Worm (Caenorhabditis elegans) whole organism, late embryonic: Measurements from ENCODE around the gene M01F1.8.

Source experiments
- C38D4.7 ChIP-seq: fragments of 200-800 bp; sonication (Bioruptor generic); optimal IDR thresholded peaks from 2 replicates; lab custom pipeline; 2018; ENCODE audit warnings: mild to moderate bottlenecking, missing genetic modification characterization, moderate library complexity, missing compliant biosample characterization
- F13H6.1 ChIP-seq: sonication (generic microtip); optimal IDR thresholded peaks from 2 replicates; lab custom pipeline; 2016; ENCODE audit warnings: missing genetic modification characterization, missing compliant biosample characterization
- T23F11.4 ChIP-seq: fragments of 200-800 bp; sonication (Bioruptor generic); optimal IDR thresholded peaks from 2 replicates; lab custom pipeline; 2018; ENCODE audit warnings: mild to moderate bottlenecking, missing genetic modification characterization, missing compliant biosample characterization
- Y22D7AL.16 ChIP-seq: sonication (generic microtip); optimal IDR thresholded peaks from 2 replicates; lab custom pipeline; 2016; ENCODE audit warnings: missing genetic modification characterization, missing compliant biosample characterization
- ahr-1 ChIP-seq: sonication (generic microtip); optimal IDR thresholded peaks from 2 replicates; lab custom pipeline; 2016; ENCODE audit warnings: missing genetic modification characterization, missing compliant biosample characterization
- ama-1 ChIP-seq: fragments of 150-350 bp; optimal IDR thresholded peaks from 2 replicates; lab custom pipeline; 2014
- ceh-18 ChIP-seq: sonication (generic microtip); optimal IDR thresholded peaks from 2 replicates; lab custom pipeline; 2016; ENCODE audit warnings: missing genetic modification characterization, missing compliant biosample characterization
- ceh-19 ChIP-seq: fragments of 200-800 bp; sonication (Bioruptor generic); optimal IDR thresholded peaks from 2 replicates; lab custom pipeline; 2018; ENCODE audit warnings: mild to moderate bottlenecking, missing genetic modification characterization, missing compliant biosample characterization
- ceh-2 ChIP-seq: sonication (generic microtip); optimal IDR thresholded peaks from 2 replicates; lab custom pipeline; 2016; ENCODE audit warnings: missing genotype, missing genetic modification characterization, missing compliant biosample characterization
- ceh-30 ChIP-seq: fragments of 150-350 bp; optimal IDR thresholded peaks from 2 replicates; lab custom pipeline; 2014; ENCODE audit warnings: missing biosample characterization, missing genetic modification characterization
- ceh-34 ChIP-seq: sonication (generic microtip); optimal IDR thresholded peaks from 2 replicates; lab custom pipeline; 2016; ENCODE audit warnings: mild to moderate bottlenecking, missing genetic modification characterization, missing compliant biosample characterization
- ceh-45 ChIP-seq: fragments of 200-800 bp; sonication (Bioruptor generic); IDR thresholded peaks from 2 replicates; pipeline ENCODE4 v1.3.6; 2022; ENCODE audit warnings: missing genetic modification reagents, missing genetic modification characterization, missing compliant biosample characterization
- ceh-48 ChIP-seq: sonication (generic microtip); optimal IDR thresholded peaks from 2 replicates; lab custom pipeline; 2016; ENCODE audit warnings: missing genetic modification characterization, inconsistent platforms, missing compliant biosample characterization
- ceh-9 ChIP-seq: sonication (generic microtip); optimal IDR thresholded peaks from 2 replicates; lab custom pipeline; 2016; ENCODE audit warnings: mild to moderate bottlenecking, missing genetic modification characterization, inconsistent platforms, missing compliant biosample characterization
- che-1 ChIP-seq: sonication (generic microtip); optimal IDR thresholded peaks from 2 replicates; lab custom pipeline; 2016; ENCODE audit warnings: mild to moderate bottlenecking, missing genetic modification characterization, missing compliant biosample characterization
- dmd-4 ChIP-seq: sonication (generic microtip); optimal IDR thresholded peaks from 2 replicates; lab custom pipeline; 2016; ENCODE audit warnings: borderline replicate concordance, missing genetic modification characterization, missing compliant biosample characterization
- dve-1 ChIP-seq: sonication (generic microtip); optimal IDR thresholded peaks from 2 replicates; lab custom pipeline; 2017; ENCODE audit warnings: antibody characterized with exemption, mild to moderate bottlenecking, missing genetic modification characterization, missing compliant biosample characterization
- elt-2 ChIP-seq: sonication (generic microtip); optimal IDR thresholded peaks from 2 replicates; lab custom pipeline; 2016; ENCODE audit warnings: missing genetic modification reagents, missing genetic modification characterization, missing compliant biosample characterization
- fax-1 ChIP-seq: sonication (generic microtip); optimal IDR thresholded peaks from 2 replicates; lab custom pipeline; 2016; ENCODE audit warnings: missing genotype, missing genetic modification characterization, missing compliant biosample characterization
- gmeb-2 ChIP-seq: sonication (generic microtip); optimal IDR thresholded peaks from 2 replicates; lab custom pipeline; 2016; ENCODE audit warnings: missing genetic modification characterization, inconsistent platforms, missing compliant biosample characterization
- hlh-13 ChIP-seq: fragments of 200-800 bp; sonication (Bioruptor generic); optimal IDR thresholded peaks from 2 replicates; lab custom pipeline; 2018; ENCODE audit warnings: mild to moderate bottlenecking, missing genetic modification characterization, missing compliant biosample characterization
- hlh-6 ChIP-seq: sonication (generic microtip); optimal IDR thresholded peaks from 2 replicates; lab custom pipeline; 2016; ENCODE audit warnings: missing genotype, missing genetic modification characterization, missing compliant biosample characterization
- hlh-8 ChIP-seq: sonication (generic microtip); optimal IDR thresholded peaks from 2 replicates; lab custom pipeline; 2016; ENCODE audit warnings: missing genotype, missing genetic modification characterization, missing compliant biosample characterization
- lim-6 ChIP-seq: sonication (generic microtip); optimal IDR thresholded peaks from 2 replicates; lab custom pipeline; 2016; ENCODE audit warnings: missing genetic modification characterization, missing compliant biosample characterization
- madf-2 ChIP-seq: sonication (generic microtip); optimal IDR thresholded peaks from 2 replicates; lab custom pipeline; 2017; ENCODE audit warnings: missing genetic modification characterization, missing compliant biosample characterization
- nfya-1 ChIP-seq: sonication (generic microtip); optimal IDR thresholded peaks from 2 replicates; lab custom pipeline; 2017; ENCODE audit warnings: missing genetic modification characterization, mild to moderate bottlenecking, missing compliant biosample characterization, antibody characterized with exemption, moderate library complexity
- nhr-232 ChIP-seq: sonication (generic microtip); optimal IDR thresholded peaks from 2 replicates; lab custom pipeline; 2016; ENCODE audit warnings: missing genetic modification characterization, missing compliant biosample characterization
- npax-4 ChIP-seq: sonication (generic microtip); optimal IDR thresholded peaks from 2 replicates; lab custom pipeline; 2016; ENCODE audit warnings: missing genetic modification characterization, missing compliant biosample characterization
- odd-2 ChIP-seq: sonication (generic microtip); optimal IDR thresholded peaks from 2 replicates; lab custom pipeline; 2017; ENCODE audit warnings: antibody characterized with exemption, mild to moderate bottlenecking, missing genetic modification characterization, missing compliant biosample characterization
- pag-3 ChIP-seq: sonication (generic microtip); optimal IDR thresholded peaks from 2 replicates; lab custom pipeline; 2016; ENCODE audit warnings: missing compliant biosample characterization, missing genetic modification characterization, borderline replicate concordance
- pax-1 ChIP-seq: fragments of 150-350 bp; optimal IDR thresholded peaks from 2 replicates; lab custom pipeline; 2014; ENCODE audit warnings: missing biosample characterization, missing genetic modification characterization
- pha-4 ChIP-seq: fragments of 150-350 bp; optimal IDR thresholded peaks from 2 replicates; lab custom pipeline; 2018; ENCODE audit warnings: missing biosample characterization, missing genetic modification reagents, missing genetic modification characterization
- pqm-1 ChIP-seq: sonication (generic microtip); optimal IDR thresholded peaks from 2 replicates; lab custom pipeline; 2016; ENCODE audit warnings: missing genetic modification characterization, missing compliant biosample characterization
- pros-1 ChIP-seq: fragments of 150-350 bp; optimal IDR thresholded peaks from 2 replicates; lab custom pipeline; 2014; ENCODE audit warnings: missing biosample characterization, missing genetic modification reagents, missing genetic modification characterization
- ref-2 ChIP-seq: sonication (generic microtip); optimal IDR thresholded peaks from 2 replicates; lab custom pipeline; 2016; ENCODE audit warnings: missing genetic modification characterization, missing compliant biosample characterization
- rnt-1 ChIP-seq: sonication (generic microtip); optimal IDR thresholded peaks from 2 replicates; lab custom pipeline; 2016; ENCODE audit warnings: missing genetic modification characterization, missing compliant biosample characterization
- sdc-2 ChIP-seq: sonication (generic microtip); optimal IDR thresholded peaks from 2 replicates; lab custom pipeline; 2016; ENCODE audit warnings: missing genotype, missing genetic modification characterization, missing compliant biosample characterization
- sox-2 ChIP-seq: fragments of 200-800 bp; sonication (Bioruptor generic); IDR thresholded peaks from 2 replicates; pipeline ENCODE4 v1.3.6; 2022; ENCODE audit warnings: missing genetic modification reagents, missing genetic modification characterization, missing compliant biosample characterization
- sox-4 ChIP-seq: sonication (generic microtip); optimal IDR thresholded peaks from 2 replicates; lab custom pipeline; 2017; ENCODE audit warnings: mild to moderate bottlenecking, missing genetic modification characterization, inconsistent platforms, missing compliant biosample characterization
- syd-9 ChIP-seq: sonication (generic microtip); optimal IDR thresholded peaks from 2 replicates; lab custom pipeline; 2016; ENCODE audit warnings: mild to moderate bottlenecking, missing genetic modification characterization, moderate library complexity, missing compliant biosample characterization
- tbx-7 ChIP-seq: sonication (generic microtip); optimal IDR thresholded peaks from 2 replicates; lab custom pipeline; 2016; ENCODE audit warnings: missing genotype, missing genetic modification characterization, missing compliant biosample characterization
- ttx-3 ChIP-seq: sonication (generic microtip); optimal IDR thresholded peaks from 2 replicates; lab custom pipeline; 2016; ENCODE audit warnings: missing genetic modification reagents, missing genetic modification characterization, missing compliant biosample characterization
- unc-3 ChIP-seq, 2 experiments: fragments of 200-800 bp in 1 of 2; sonication (Bioruptor generic) in 1 of 2; sonication (generic microtip) in 1 of 2; conservative IDR thresholded peaks in 1 of 2; optimal IDR thresholded peaks in 1 of 2; 2 replicates each; pipeline versions ENCODE4 v1.3.6 to Lab custom; 2016 to 2022; ENCODE audit warnings: missing compliant biosample characterization in 2 of 2, missing genetic modification characterization in 2 of 2, missing genetic modification reagents in 1 of 2
- unc-55 ChIP-seq: sonication (generic microtip); optimal IDR thresholded peaks from 2 replicates; lab custom pipeline; 2017; ENCODE audit warnings: missing biosample characterization, missing genetic modification reagents, missing genetic modification characterization
- unc-86 ChIP-seq: sonication (generic microtip); optimal IDR thresholded peaks from 2 replicates; lab custom pipeline; 2016; ENCODE audit warnings: missing genetic modification characterization, missing compliant biosample characterization
- zip-5 ChIP-seq: sonication (generic microtip); optimal IDR thresholded peaks from 2 replicates; lab custom pipeline; 2016; ENCODE audit warnings: missing genetic modification characterization, missing compliant biosample characterization
- ztf-16 ChIP-seq: sonication (generic microtip); optimal IDR thresholded peaks from 2 replicates; lab custom pipeline; 2017; ENCODE audit warnings: missing genetic modification characterization, missing compliant biosample characterization

M01F1.8 gene

ce11 chrIII:3504239-3504638 lies 1.9 kb upstream of the M01F1.8 start:
- TF ChIP-seq pha-4 (no peak), ceh-30 (no peak), pax-1 (tag; lab: Kevin White, UChicago) (no peak), tbx-7 (tag; lab: Kevin White, UChicago) (no peak), che-1 (tag; lab: Kevin White, UChicago) (no peak), C38D4.7 (GFP tag; lab: Kevin White, UChicago) (no peak), dve-1 (tag; lab: Kevin White, UChicago) (no peak), unc-86 (no peak), ceh-19 (GFP tag; lab: Kevin White, UChicago) (no peak), unc-3 (GFP tag; conservative IDR thresholded peaks at IDR 0.05; lab: Robert Waterston, UW) (no peak), unc-3 (tag; optimal IDR thresholded peaks at IDR 0.05; lab: Kevin White, UChicago) (no peak), ceh-48 (tag; lab: Kevin White, UChicago) (no peak), hlh-8 (tag; lab: Kevin White, UChicago) (no peak), dmd-4 (no peak), sdc-2 (tag; lab: Kevin White, UChicago) (no peak), ref-2 (tag; lab: Kevin White, UChicago) (no peak), syd-9 (tag; lab: Kevin White, UChicago) (no peak), fax-1 (no peak), sox-4 (tag; lab: Kevin White, UChicago) (no peak)

- TF ChIP-seq gmeb-2 (tag; lab: Kevin White, UChicago) (no peak), T23F11.4 (GFP tag; lab: Kevin White, UChicago) (no peak), madf-2 (tag; lab: Kevin White, UChicago) (no peak)
These were observed 937 bp upstream of the M01F1.8 start, which contains the start of gene rpl-16 for ce11 chrIII:3503286-3503685. Gene rpl-16, minus strand, starts transcription at chrIII:3503604.

ce11 chrIII:3499850-3500249 lies 2.5 kb downstream of the M01F1.8 start:
- peak; percentile 100 for TF ChIP-seq pag-3 (tag; lab: Kevin White, UChicago)
- peak; percentile 95 for TF ChIP-seq hlh-13
- peak; percentile 98 for TF ChIP-seq ztf-16 (tag; lab: Kevin White, UChicago)
- TF ChIP-seq ceh-19 (GFP tag; lab: Kevin White, UChicago) = peak; percentile 98
- peak; percentile 91 for TF ChIP-seq sox-4 (tag; lab: Kevin White, UChicago)
- peak; percentile 100 for TF ChIP-seq F13H6.1 (tag; lab: Kevin White, UChicago)
- peak; percentile 100 for TF ChIP-seq ref-2 (tag; lab: Kevin White, UChicago)
- TF ChIP-seq madf-2 (tag; lab: Kevin White, UChicago) = peak; percentile 87
- TF ChIP-seq pqm-1 = peak; percentile 100
- TF ChIP-seq ceh-45 (GFP tag; lab: Robert Waterston, UW) = peak; percentile 97
- TF ChIP-seq odd-2 = no peak
- peak; percentile 93 for TF ChIP-seq sdc-2 (tag; lab: Kevin White, UChicago)
- peak; percentile 100 for TF ChIP-seq zip-5
- TF ChIP-seq npax-4 (tag; lab: Kevin White, UChicago) = peak; percentile 89
- TF ChIP-seq pros-1 (tag; lab: Kevin White, UChicago) = no peak
- peak; percentile 83 for TF ChIP-seq che-1 (tag; lab: Kevin White, UChicago)
- TF ChIP-seq tbx-7 (tag; lab: Kevin White, UChicago) = peak; percentile 100
- no peak for TF ChIP-seq nfya-1 (tag; lab: Kevin White, UChicago)
- peak; percentile 69 for TF ChIP-seq sox-2 (GFP tag; lab: Robert Waterston, UW)
- TF ChIP-seq pha-4 = no peak
- TF ChIP-seq elt-2 (tag; lab: Kevin White, UChicago) = peak; percentile 100
- TF ChIP-seq hlh-6 (tag; lab: Kevin White, UChicago) = peak; percentile 99
- no peak for TF ChIP-seq ceh-9 (tag; lab: Kevin White, UChicago)
- no peak for TF ChIP-seq ceh-30
- TF ChIP-seq ama-1 = no peak
- no peak for TF ChIP-seq unc-55 (GFP tag; lab: Kevin White, UChicago)
- TF ChIP-seq pax-1 (tag; lab: Kevin White, UChicago) = no peak
- TF ChIP-seq ahr-1 (tag; lab: Kevin White, UChicago) = peak; percentile 100
- peak; percentile 100 for TF ChIP-seq hlh-8 (tag; lab: Kevin White, UChicago)
- TF ChIP-seq rnt-1 (tag; lab: Kevin White, UChicago) = peak; percentile 100
- TF ChIP-seq lim-6 = peak; percentile 100
- peak; percentile 97 for TF ChIP-seq ceh-18
- peak; percentile 94 for TF ChIP-seq nhr-232
- peak; percentile 96 for TF ChIP-seq Y22D7AL.16 (tag; lab: Kevin White, UChicago)
- peak; percentile 100 for TF ChIP-seq unc-86
- peak; percentile 98 for TF ChIP-seq ttx-3 (tag; lab: Kevin White, UChicago)
- peak; percentile 100 for TF ChIP-seq ceh-2
- TF ChIP-seq ceh-34 (tag; lab: Kevin White, UChicago) = peak; percentile 100
